Worm (Caenorhabditis elegans) whole organism, L3 larva: ENCODE results near the gene C24F3.2.

ENCODE experiments used
- aly-2 ChIP-seq: fragments of 150-350 bp; optimal IDR thresholded peaks from 2 replicates; lab custom pipeline; 2014; ENCODE audit warnings: missing biosample characterization, missing genetic modification characterization
- ama-1 ChIP-seq: fragments of 150-350 bp; optimal IDR thresholded peaks from 2 replicates; lab custom pipeline; 2018
- ceh-82 ChIP-seq: fragments of 150-350 bp; optimal IDR thresholded peaks from 2 replicates; lab custom pipeline; 2014; ENCODE audit warnings: missing biosample characterization, missing genetic modification characterization
- fos-1 ChIP-seq: fragments of 150-350 bp; optimal IDR thresholded peaks from 2 replicates; lab custom pipeline; 2014; ENCODE audit warnings: missing biosample characterization, missing genetic modification characterization
- lin-15B ChIP-seq: fragments of 150-350 bp; optimal IDR thresholded peaks from 2 replicates; lab custom pipeline; 2014; ENCODE audit warnings: missing biosample characterization, missing genetic modification characterization
- nhr-12 ChIP-seq: fragments of 150-350 bp; optimal IDR thresholded peaks from 2 replicates; lab custom pipeline; 2014; ENCODE audit warnings: missing biosample characterization, missing genetic modification characterization
- skn-1 ChIP-seq: fragments of 150-350 bp; optimal IDR thresholded peaks from 2 replicates; lab custom pipeline; 2014; ENCODE audit warnings: missing biosample characterization, missing genetic modification characterization
- snpc-4 ChIP-seq: fragments of 150-350 bp; optimal IDR thresholded peaks from 2 replicates; lab custom pipeline; 2014; ENCODE audit warnings: missing biosample characterization, missing genetic modification characterization

- TF ChIP-seq snpc-4 (tag; lab: Kevin White, UChicago) (peak; percentile 82), skn-1 (tag; lab: Kevin White, UChicago) (peak; percentile 87), lin-15B (tag; lab: Kevin White, UChicago) (peak; percentile 57), fos-1 (tag; lab: Kevin White, UChicago) (peak; percentile 2), nhr-12 (tag; lab: Kevin White, UChicago) (no peak), ama-1 (lab: Kevin White, UChicago) (no peak), ceh-82 (tag; lab: Kevin White, UChicago) (no peak), aly-2 (tag; lab: Kevin White, UChicago) (no peak)
These were observed 30.0 kb downstream of the C24F3.2 start for ce11 chrIV:10252350-10252792.
